Fruit fly (Drosophila melanogaster): Measurements from ENCODE around the gene CG4404.
A peak's percentile ranks its signal among the peaks of the same experiment; 100 is the strongest.

CG4404 gene

dm6 chrX:12893969-12894368 lies 11.8 kb downstream of the CG4404 start:
- TF ChIP-seq CG4496 (GFP tag; IDR thresholded peaks at IDR 0.05) (no peak), Pif1A (GFP tag; optimal IDR thresholded peaks at IDR 0.05) (no peak), Snoo (tag; optimal IDR thresholded peaks at IDR 0.05) (no peak), D1 (tag; optimal IDR thresholded peaks at IDR 0.05) (no peak), CG8159 (tag; optimal IDR thresholded peaks at IDR 0.05) (no peak), Pif1B (GFP tag; optimal IDR thresholded peaks at IDR 0.05) (no peak), CG13204 (GFP tag; optimal IDR thresholded peaks at IDR 0.05) (no peak), EcR (GFP tag; optimal IDR thresholded peaks at IDR 0.05) (no peak), CG12605 (GFP tag; IDR thresholded peaks at IDR 0.05) (no peak), CG9948 (tag; optimal IDR thresholded peaks at IDR 0.05) (no peak), CG14655 (GFP tag; optimal IDR thresholded peaks at IDR 0.05) (no peak), fd96Ca (GFP tag; IDR thresholded peaks at IDR 0.05) (no peak), CG8301 (tag; optimal IDR thresholded peaks at IDR 0.05) (no peak), CG10348 (GFP tag; IDR thresholded peaks at IDR 0.05) (no peak)

DNA sequence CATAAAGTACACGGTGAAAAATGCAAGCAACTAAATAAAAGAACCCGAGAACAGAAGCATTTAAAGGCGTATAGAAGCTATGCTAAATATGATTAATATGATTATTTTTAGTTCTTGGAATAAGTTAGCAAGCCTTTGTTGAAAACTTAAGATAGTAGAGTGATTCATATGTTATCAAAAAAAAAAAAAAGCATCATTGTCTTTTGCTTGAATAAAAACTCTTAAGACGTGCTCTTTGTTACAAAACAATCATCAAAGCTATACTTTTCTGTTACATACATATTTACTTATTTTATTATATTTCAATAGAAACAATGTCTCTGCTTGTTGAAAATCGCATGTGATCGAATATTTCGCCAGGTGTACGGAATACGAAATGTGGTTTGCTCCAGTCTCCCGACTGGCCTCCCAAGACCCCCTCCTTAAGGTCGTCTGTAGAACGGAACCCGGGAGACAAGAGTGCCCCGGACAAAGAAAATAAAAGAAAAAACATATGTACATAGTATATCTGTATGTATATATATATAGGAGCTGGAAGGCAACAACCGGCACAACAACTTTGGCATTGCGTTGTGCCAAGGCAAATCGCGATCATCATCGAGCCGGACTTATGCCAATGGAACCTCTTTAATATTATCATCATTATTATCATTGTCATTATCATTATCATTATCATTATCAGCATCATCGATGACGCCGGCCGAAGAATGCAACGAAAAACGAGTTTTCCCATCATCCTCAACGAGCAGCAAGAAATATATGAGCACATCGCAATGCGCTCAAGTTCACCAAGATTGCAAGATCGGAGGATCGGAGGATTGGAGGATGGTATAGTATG lies 14.3 kb downstream of the CG4404 start:
- peak; percentile 44; the same call in 1 of the 2 replicates for TF ChIP-seq CG32121 (GFP tag; IDR thresholded peaks at IDR 0.05)
- TF ChIP-seq rn (GFP tag; IDR thresholded peaks at IDR 0.05), result no peak
- TF ChIP-seq CG13204 (GFP tag; optimal IDR thresholded peaks at IDR 0.05), result peak; percentile 23
- no peak for TF ChIP-seq CG12605 (GFP tag; IDR thresholded peaks at IDR 0.05)
- TF ChIP-seq fd96Ca (GFP tag; IDR thresholded peaks at IDR 0.05), result no peak
- TF ChIP-seq Snoo (tag; optimal IDR thresholded peaks at IDR 0.05), result peak; percentile 56
- TF ChIP-seq CG14655 (GFP tag; optimal IDR thresholded peaks at IDR 0.05), result peak; percentile 84
- peak; percentile 65 for TF ChIP-seq Pif1A (GFP tag; optimal IDR thresholded peaks at IDR 0.05)
- TF ChIP-seq CG15710 (tag; optimal IDR thresholded peaks at IDR 0.05), result peak; percentile 81
- TF ChIP-seq CG8301 (tag; optimal IDR thresholded peaks at IDR 0.05), result peak; percentile 70
- TF ChIP-seq EcR (GFP tag; optimal IDR thresholded peaks at IDR 0.05), result peak; percentile 95
- TF ChIP-seq Ets98B (GFP tag; IDR thresholded peaks at IDR 0.05), result peak; percentile 36; the same call in 1 of the 2 replicates
- TF ChIP-seq D1 (tag; optimal IDR thresholded peaks at IDR 0.05), result peak; percentile 76
- TF ChIP-seq CG8159 (tag; optimal IDR thresholded peaks at IDR 0.05), result peak; percentile 87
- TF ChIP-seq CG4496 (GFP tag; IDR thresholded peaks at IDR 0.05), result peak; percentile 42; the same call in 1 of the 3 replicates
- TF ChIP-seq CG10348 (GFP tag; IDR thresholded peaks at IDR 0.05), result no peak
- peak; percentile 64 for TF ChIP-seq CG34367 (tag; optimal IDR thresholded peaks at IDR 0.05)
- peak; percentile 77 for TF ChIP-seq CG9948 (tag; optimal IDR thresholded peaks at IDR 0.05)
- TF ChIP-seq CG17806 (tag; optimal IDR thresholded peaks at IDR 0.05), result peak; percentile 66
- TF ChIP-seq Pif1B (GFP tag; optimal IDR thresholded peaks at IDR 0.05), result peak; percentile 59
- TF ChIP-seq gl (tag; optimal IDR thresholded peaks at IDR 0.05), result no peak

DNA sequence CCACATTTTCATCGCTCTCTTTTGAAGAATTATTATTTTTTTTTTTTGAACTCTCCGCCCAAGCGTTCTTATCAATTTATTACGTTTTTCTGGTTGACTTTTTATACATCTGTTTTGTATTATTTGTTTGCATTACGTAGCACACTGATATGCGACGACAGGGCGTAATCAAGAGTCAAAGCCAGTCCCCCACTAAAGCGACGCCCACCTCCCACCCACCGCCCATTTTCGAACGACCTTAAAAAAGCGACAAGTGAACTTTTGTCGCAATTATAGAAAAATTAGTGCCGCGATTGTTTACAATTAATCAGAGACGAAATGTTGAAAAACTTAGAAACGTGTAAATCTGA lies 15.0 kb downstream of the CG4404 start:
- no peak for TF ChIP-seq Ets98B (GFP tag; IDR thresholded peaks at IDR 0.05)
- TF ChIP-seq CG12605 (GFP tag; IDR thresholded peaks at IDR 0.05), result peak; percentile 72
- TF ChIP-seq CG4496 (GFP tag; IDR thresholded peaks at IDR 0.05), result peak; percentile 53; the same call in 2 of the 3 replicates

DNA sequence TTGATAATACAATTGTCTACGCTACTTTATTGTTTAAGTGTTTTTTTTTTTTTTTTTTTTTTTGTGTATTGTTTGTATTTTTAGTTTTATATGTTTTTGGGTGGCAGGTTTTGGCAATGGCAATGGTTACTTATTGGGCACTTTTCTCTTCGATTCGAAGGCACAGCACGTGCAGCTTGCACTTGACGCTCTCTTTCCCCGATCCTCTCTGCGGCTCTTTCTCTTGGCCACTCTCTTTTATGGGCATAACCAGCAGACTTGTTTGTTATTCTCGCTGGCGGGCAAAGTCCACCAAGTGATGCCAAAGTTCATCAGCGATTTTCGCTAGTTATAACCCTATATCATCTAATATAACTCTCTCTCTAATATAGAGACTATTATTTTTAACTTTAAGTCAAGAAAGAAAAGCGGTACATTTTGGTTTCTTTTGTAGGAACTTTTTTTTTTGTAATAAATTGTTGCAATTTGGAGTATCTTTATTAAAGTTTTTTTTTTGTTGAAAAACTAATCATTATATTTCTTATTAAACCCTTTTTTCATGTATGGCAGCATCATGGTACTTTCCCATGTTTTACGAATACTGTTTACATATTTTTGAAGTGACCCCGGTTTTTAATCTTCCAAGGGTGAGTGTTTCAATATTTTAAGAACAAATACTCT lies 15.5 kb downstream of the CG4404 start:
- TF ChIP-seq CG9948 (tag; optimal IDR thresholded peaks at IDR 0.05) (peak; percentile 21), Pif1A (GFP tag; optimal IDR thresholded peaks at IDR 0.05) (peak; percentile 48), CG8301 (tag; optimal IDR thresholded peaks at IDR 0.05) (peak; percentile 38), CG15710 (tag; optimal IDR thresholded peaks at IDR 0.05) (peak; percentile 34), Snoo (tag; optimal IDR thresholded peaks at IDR 0.05) (peak; percentile 36), CG8159 (tag; optimal IDR thresholded peaks at IDR 0.05) (peak; percentile 56), Pif1B (GFP tag; optimal IDR thresholded peaks at IDR 0.05) (peak; percentile 43), CG17806 (tag; optimal IDR thresholded peaks at IDR 0.05) (peak; percentile 44), gl (tag; optimal IDR thresholded peaks at IDR 0.05) (peak; percentile 62), CG14655 (GFP tag; optimal IDR thresholded peaks at IDR 0.05) (peak; percentile 38), D1 (tag; optimal IDR thresholded peaks at IDR 0.05) (no peak), EcR (GFP tag; optimal IDR thresholded peaks at IDR 0.05) (no peak), CG34367 (tag; optimal IDR thresholded peaks at IDR 0.05) (peak; percentile 41), CG13204 (GFP tag; optimal IDR thresholded peaks at IDR 0.05) (peak; percentile 77), CG10348 (GFP tag; IDR thresholded peaks at IDR 0.05) (no peak)

dm6 chrX:12889075-12889474 lies 16.7 kb downstream of the CG4404 start:
- TF ChIP-seq CG9948 (tag; optimal IDR thresholded peaks at IDR 0.05), result no peak
- TF ChIP-seq Snoo (tag; optimal IDR thresholded peaks at IDR 0.05), result no peak
- no peak for TF ChIP-seq Ets98B (GFP tag; IDR thresholded peaks at IDR 0.05)
- no peak for TF ChIP-seq CG15710 (tag; optimal IDR thresholded peaks at IDR 0.05)
- TF ChIP-seq CG12605 (GFP tag; IDR thresholded peaks at IDR 0.05), result no peak
- no peak for TF ChIP-seq CG32121 (GFP tag; IDR thresholded peaks at IDR 0.05)
- TF ChIP-seq CG17806 (tag; optimal IDR thresholded peaks at IDR 0.05), result no peak

dm6 chrX:12887549-12887948 lies 18.3 kb downstream of the CG4404 start:
- no peak for TF ChIP-seq Snoo (tag; optimal IDR thresholded peaks at IDR 0.05)
- TF ChIP-seq CG8159 (tag; optimal IDR thresholded peaks at IDR 0.05), result peak; percentile 6
- TF ChIP-seq CG10348 (GFP tag; IDR thresholded peaks at IDR 0.05), result no peak
- no peak for TF ChIP-seq D1 (tag; optimal IDR thresholded peaks at IDR 0.05)
- no peak for TF ChIP-seq CG32121 (GFP tag; IDR thresholded peaks at IDR 0.05)
- TF ChIP-seq CG17806 (tag; optimal IDR thresholded peaks at IDR 0.05), result peak; percentile 17
- TF ChIP-seq CG13204 (GFP tag; optimal IDR thresholded peaks at IDR 0.05), result no peak
- peak; percentile 52; the same call in 1 of the 3 replicates for TF ChIP-seq CG4496 (GFP tag; IDR thresholded peaks at IDR 0.05)
- no peak for TF ChIP-seq CG34367 (tag; optimal IDR thresholded peaks at IDR 0.05)
